Worm (Caenorhabditis elegans): Measurements from ENCODE around the gene puf-3.

- TF ChIP-seq daf-12 (tag; optimal IDR thresholded peaks at IDR 0.05) (no peak), aly-2 (tag; optimal IDR thresholded peaks at IDR 0.05) (no peak), ceh-16 (tag; optimal IDR thresholded peaks at IDR 0.05) (no peak), nhr-23 (tag; optimal IDR thresholded peaks at IDR 0.05) (no peak), unc-39 (tag; optimal IDR thresholded peaks at IDR 0.05) (no peak)
These were observed 29.5 kb downstream of the puf-3 start, which contains the start of gene Y38H8A.1 for ce11 chrIV:13482469-13482868.
